Worm (Caenorhabditis elegans) whole organism, L4 larva: Measurements from ENCODE around the gene mcat-1.

ENCODE experiments used
- F10B5.3 ChIP-seq: sonication (generic microtip); optimal IDR thresholded peaks from 2 replicates; lab custom pipeline; 2016; ENCODE audit warnings: mild to moderate bottlenecking, missing genetic modification characterization, missing compliant biosample characterization
- R02D3.7 ChIP-seq: fragments of 150-350 bp; sonication (generic microtip); optimal IDR thresholded peaks from 3 replicates; lab custom pipeline; 2014; ENCODE audit warnings: missing biosample characterization, missing genetic modification characterization
- ZK337.2 ChIP-seq: fragments of 200-800 bp; sonication (Bioruptor generic); IDR thresholded peaks from 2 replicates; pipeline ENCODE4 v1.3.6; 2022; ENCODE audit warnings: missing genetic modification reagents, missing genetic modification characterization, missing compliant biosample characterization
- ZK546.5 ChIP-seq, 2 experiments: sonication (generic microtip); optimal IDR thresholded peaks; 2 replicates each; lab custom pipeline; 2017; ENCODE audit warnings: missing biosample characterization in 2 of 2, missing genetic modification characterization in 2 of 2
- ceh-32 ChIP-seq: sonication (generic microtip); optimal IDR thresholded peaks from 2 replicates; lab custom pipeline; 2016; ENCODE audit warnings: mild to moderate bottlenecking, missing genetic modification characterization, missing compliant biosample characterization; ENCODE audit not compliant: poor library complexity
- ceh-62 ChIP-seq: sonication (generic microtip); optimal IDR thresholded peaks from 2 replicates; lab custom pipeline; 2017; ENCODE audit warnings: missing biosample characterization, missing genetic modification characterization
- ceh-82 ChIP-seq: sonication (generic microtip); optimal IDR thresholded peaks from 2 replicates; lab custom pipeline; 2017; ENCODE audit warnings: missing biosample characterization, missing genetic modification characterization
- ces-1 ChIP-seq: fragments of 150-350 bp; sonication (generic microtip); optimal IDR thresholded peaks from 4 replicates; lab custom pipeline; 2014; ENCODE audit warnings: missing biosample characterization, missing genetic modification reagents, missing genetic modification characterization
- cey-2 ChIP-seq: sonication (generic microtip); optimal IDR thresholded peaks from 3 replicates; lab custom pipeline; 2017; ENCODE audit warnings: missing genetic modification characterization, mild to moderate bottlenecking, missing compliant biosample characterization, antibody characterized with exemption, borderline replicate concordance; ENCODE audit not compliant: insufficient read depth
- daf-12 ChIP-seq: fragments of 150-350 bp; optimal IDR thresholded peaks from 2 replicates; lab custom pipeline; 2014; ENCODE audit warnings: missing biosample characterization, missing genetic modification reagents, missing genetic modification characterization
- dmd-9 ChIP-seq: fragments of 200-800 bp; sonication (Bioruptor generic); IDR thresholded peaks from 2 replicates; pipeline ENCODE4 v1.3.6; 2022; ENCODE audit warnings: missing genetic modification reagents, missing genetic modification characterization, missing compliant biosample characterization
- duxl-1 ChIP-seq: sonication (generic microtip); optimal IDR thresholded peaks from 2 replicates; lab custom pipeline; 2016; ENCODE audit warnings: mild to moderate bottlenecking, missing genetic modification characterization, moderate library complexity, missing compliant biosample characterization; ENCODE audit not compliant: poor library complexity
- egl-27 ChIP-seq: sonication (generic microtip); optimal IDR thresholded peaks from 3 replicates; lab custom pipeline; 2017; ENCODE audit warnings: missing biosample characterization, missing genetic modification reagents, missing genetic modification characterization
- gei-8 ChIP-seq: fragments of 200-800 bp; sonication (Bioruptor generic); optimal IDR thresholded peaks from 2 replicates; lab custom pipeline; 2018; ENCODE audit warnings: mild to moderate bottlenecking, missing genetic modification characterization, missing compliant biosample characterization
- hlh-30 ChIP-seq: sonication (generic microtip); optimal IDR thresholded peaks from 2 replicates; lab custom pipeline; 2017; ENCODE audit warnings: antibody characterized with exemption, mild to moderate bottlenecking, missing genetic modification characterization, missing compliant biosample characterization; ENCODE audit not compliant: insufficient read depth
- hmg-1.1 ChIP-seq: fragments of 200-800 bp; sonication (Bioruptor generic); IDR thresholded peaks from 2 replicates; pipeline ENCODE4 v1.3.6; 2022; ENCODE audit warnings: missing genetic modification reagents, missing genetic modification characterization, missing compliant biosample characterization
- lin-1 ChIP-seq: fragments of 200-800 bp; sonication (Bioruptor generic); IDR thresholded peaks from 2 replicates; pipeline ENCODE4 v1.3.6; 2022; ENCODE audit warnings: missing genetic modification reagents, missing genetic modification characterization, missing compliant biosample characterization
- lin-39 ChIP-seq: fragments of 150-350 bp; optimal IDR thresholded peaks from 2 replicates; lab custom pipeline; 2014; ENCODE audit warnings: missing biosample characterization, missing genetic modification reagents, missing genetic modification characterization
- lir-3 ChIP-seq: sonication (generic microtip); optimal IDR thresholded peaks from 2 replicates; lab custom pipeline; 2016; ENCODE audit warnings: mild to moderate bottlenecking, missing genetic modification characterization, missing compliant biosample characterization
- mdt-29 ChIP-seq: fragments of 200-800 bp; sonication (Bioruptor generic); IDR thresholded peaks from 2 replicates; pipeline ENCODE4 v1.3.6; 2022; ENCODE audit warnings: missing genetic modification reagents, missing genetic modification characterization, missing compliant biosample characterization
- mep-1 ChIP-seq: fragments of 150-350 bp; sonication (generic microtip); optimal IDR thresholded peaks from 3 replicates; lab custom pipeline; 2014; ENCODE audit warnings: missing biosample characterization, missing genetic modification characterization
- mes-2 ChIP-seq: sonication (generic microtip); optimal IDR thresholded peaks from 2 replicates; lab custom pipeline; 2016; ENCODE audit warnings: missing genotype, mild to moderate bottlenecking, missing genetic modification characterization, missing compliant biosample characterization; ENCODE audit not compliant: poor library complexity, severe bottlenecking
- mxl-2 ChIP-seq: fragments of 200-800 bp; sonication (Bioruptor generic); conservative IDR thresholded peaks from 2 replicates; pipeline ENCODE4 v1.3.6; 2022; ENCODE audit warnings: missing genetic modification reagents, missing genetic modification characterization, missing compliant biosample characterization
- nhr-10 ChIP-seq: fragments of 150-350 bp; optimal IDR thresholded peaks from 2 replicates; lab custom pipeline; 2014; ENCODE audit warnings: missing biosample characterization, missing genetic modification characterization
- nhr-102 ChIP-seq: sonication (generic microtip); optimal IDR thresholded peaks from 2 replicates; lab custom pipeline; 2016; ENCODE audit warnings: mild to moderate bottlenecking, missing genetic modification characterization, moderate library complexity, missing compliant biosample characterization
- nhr-111 ChIP-seq: fragments of 200-800 bp; sonication (Bioruptor generic); optimal IDR thresholded peaks from 2 replicates; lab custom pipeline; 2018; ENCODE audit warnings: mild to moderate bottlenecking, missing genetic modification characterization, missing compliant biosample characterization
- nhr-41 ChIP-seq: fragments of 200-800 bp; sonication (Bioruptor generic); IDR thresholded peaks from 2 replicates; pipeline ENCODE4 v1.3.6; 2022; ENCODE audit warnings: missing genetic modification reagents, missing genetic modification characterization, missing compliant biosample characterization
- nhr-48 ChIP-seq: sonication (generic microtip); optimal IDR thresholded peaks from 2 replicates; lab custom pipeline; 2016; ENCODE audit warnings: mild to moderate bottlenecking, missing genetic modification characterization, missing compliant biosample characterization
- php-3 ChIP-seq: fragments of 200-800 bp; sonication (Bioruptor generic); IDR thresholded peaks from 2 replicates; pipeline ENCODE4 v1.3.6; 2022; ENCODE audit warnings: missing genetic modification reagents, missing genetic modification characterization, missing compliant biosample characterization
- rbr-2 ChIP-seq: sonication (generic microtip); optimal IDR thresholded peaks from 2 replicates; lab custom pipeline; 2016; ENCODE audit warnings: missing genotype, missing genetic modification characterization, missing compliant biosample characterization
- sdz-12 ChIP-seq: fragments of 200-800 bp; sonication (Bioruptor generic); optimal IDR thresholded peaks from 2 replicates; lab custom pipeline; 2018; ENCODE audit warnings: mild to moderate bottlenecking, missing genetic modification characterization, missing compliant biosample characterization
- skn-1 ChIP-seq: fragments of 150-350 bp; optimal IDR thresholded peaks from 2 replicates; lab custom pipeline; 2014; ENCODE audit warnings: missing biosample characterization, missing genetic modification characterization
- snpc-1.2 ChIP-seq: fragments of 200-800 bp; sonication (Bioruptor generic); IDR thresholded peaks from 2 replicates; pipeline ENCODE4 v1.3.6; 2022; ENCODE audit warnings: missing genetic modification reagents, missing genetic modification characterization, missing compliant biosample characterization
- spr-1 ChIP-seq: sonication (generic microtip); optimal IDR thresholded peaks from 2 replicates; lab custom pipeline; 2016; ENCODE audit warnings: mild to moderate bottlenecking, missing genetic modification characterization, missing compliant biosample characterization
- spr-3 ChIP-seq: fragments of 200-800 bp; sonication (Bioruptor generic); optimal IDR thresholded peaks from 2 replicates; lab custom pipeline; 2018; ENCODE audit warnings: mild to moderate bottlenecking, missing genetic modification characterization, missing compliant biosample characterization
- unc-62 ChIP-seq, 3 experiments: fragments of 150-350 bp in 1 of 3; sonication (generic microtip); optimal IDR thresholded peaks in 2 of 3; peaks in 1 of 3; 1 replicate in 1 of 3; 2 replicates in 2 of 3; lab custom pipeline; 2014 to 2017; ENCODE audit warnings: missing biosample characterization in 3 of 3, missing genetic modification characterization in 3 of 3, missing genetic modification reagents in 3 of 3, missing genotype in 1 of 3
- zag-1 ChIP-seq: fragments of 150-350 bp; optimal IDR thresholded peaks from 2 replicates; lab custom pipeline; 2014; ENCODE audit warnings: missing biosample characterization, missing genetic modification characterization
- ztf-11 ChIP-seq: fragments of 150-350 bp; optimal IDR thresholded peaks from 2 replicates; lab custom pipeline; 2014; ENCODE audit warnings: missing biosample characterization, missing genetic modification characterization

Gene mcat-1

DNA sequence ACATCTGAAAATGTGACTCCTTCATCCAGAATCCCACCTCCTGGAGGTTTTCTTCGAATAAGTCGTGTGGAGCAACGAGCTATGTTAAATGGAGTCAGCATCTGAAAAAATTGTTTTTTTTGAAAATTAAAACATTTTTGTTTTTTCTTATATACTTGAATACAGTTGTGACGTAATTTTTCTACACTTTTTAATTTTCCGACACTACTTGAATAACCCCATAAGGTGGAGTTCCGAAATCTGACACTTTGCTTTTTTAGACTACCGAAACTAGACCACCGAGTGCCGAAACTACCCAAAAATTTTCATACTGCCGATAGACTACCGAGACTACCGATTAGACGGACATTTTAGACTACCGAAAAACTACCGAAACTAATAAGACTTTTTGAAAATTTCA, at the start of gene mcat-1:
TSS of gene mcat-1 (minus strand) at position 101 of the 400 bp plus-strand sequence.
- TF ChIP-seq unc-62 (GFP tag; optimal IDR thresholded peaks at IDR 0.05 in 1 of 2; lab: Kevin White, UChicago) = peak in 1 of 2 experiments; percentile 49
- TF ChIP-seq unc-62 (tag; optimal IDR thresholded peaks at IDR 0.05; lab: Kevin White, UChicago) = no peak
- TF ChIP-seq mep-1 = no peak

DNA sequence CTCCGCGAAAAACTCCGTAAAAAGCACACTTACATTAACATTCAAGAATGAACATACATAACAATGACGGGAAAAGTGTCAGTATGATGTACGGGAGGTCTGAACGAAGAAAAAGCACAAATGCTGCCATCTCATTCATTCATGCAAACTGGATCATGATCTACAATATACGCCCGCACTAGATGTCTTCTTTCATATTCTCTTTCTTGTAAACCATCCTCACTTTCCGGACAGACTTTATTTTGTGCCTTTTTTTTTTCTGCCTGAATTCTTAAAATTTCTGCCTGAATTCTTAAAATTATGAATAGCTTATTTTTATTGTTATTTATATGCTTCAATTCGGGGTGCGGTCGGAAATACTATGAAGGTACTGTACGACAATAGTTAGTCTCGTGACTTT, 43.8 kb upstream of the mcat-1 start, which contains the start of gene K10B4.1:
TSS of gene K10B4.1 (plus strand) at position 301 of the 400 bp plus-strand sequence.
- TF ChIP-seq nhr-41 (GFP tag; lab: Robert Waterston, UW) (no peak), hlh-30 (no peak), egl-27 (tag; lab: Kevin White, UChicago) (no peak), mxl-2 (no peak), rbr-2 (tag; lab: Kevin White, UChicago) (no peak), lin-39 (no peak), hmg-1.1 (GFP tag; lab: Robert Waterston, UW) (no peak), ZK546.5 (tag; optimal IDR thresholded peaks at IDR 0.05; lab: Kevin White, UChicago) (no peak), unc-62 (GFP tag; optimal IDR thresholded peaks at IDR 0.05 in 1 of 2; lab: Kevin White, UChicago) (no peak), unc-62 (tag; optimal IDR thresholded peaks at IDR 0.05; lab: Kevin White, UChicago) (no peak), sdz-12 (GFP tag; lab: Kevin White, UChicago) (no peak), cey-2 (no peak)

DNA sequence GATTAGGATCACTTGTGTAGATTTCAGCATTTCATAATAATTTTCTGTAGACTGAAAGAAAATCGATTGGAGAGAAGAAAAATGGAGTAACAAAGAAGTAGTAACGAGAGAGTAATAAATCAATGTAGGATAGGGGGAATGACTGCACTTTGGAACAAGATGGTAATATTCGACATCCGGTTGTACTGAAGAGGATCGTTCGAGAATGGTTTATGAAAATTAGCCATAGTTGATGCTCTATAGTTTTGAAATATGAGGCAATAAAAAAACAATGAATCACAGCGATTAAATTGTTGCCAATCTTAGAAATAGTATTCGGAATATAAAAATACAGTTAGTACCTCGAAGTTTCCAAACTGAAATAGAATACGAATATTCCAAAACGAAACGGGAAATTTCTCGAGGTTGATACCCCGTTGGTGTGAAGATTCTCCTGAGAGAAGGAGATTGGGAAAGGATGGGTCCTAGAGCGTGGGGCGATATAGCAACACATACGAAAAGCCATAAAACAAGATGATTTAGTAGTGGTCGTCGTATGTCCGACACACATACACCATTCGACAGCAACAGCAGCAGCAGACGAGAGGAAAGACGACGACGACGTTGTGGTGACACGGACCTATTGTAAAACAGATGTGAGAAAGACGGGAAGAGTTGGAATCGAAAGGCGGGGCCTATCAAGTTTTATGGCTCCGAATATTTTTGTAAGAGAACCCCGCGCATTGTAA, 42.4 kb upstream of the mcat-1 start, which contains the start of gene cwn-1:
TSS of gene cwn-1 (minus strand) at position 51 of the 728 bp plus-strand sequence.
- TF ChIP-seq nhr-111 (GFP tag; lab: Kevin White, UChicago) (no peak), ZK337.2 (GFP tag; lab: Robert Waterston, UW) (no peak), spr-1 (no peak), gei-8 (GFP tag; lab: Kevin White, UChicago) (no peak), ceh-32 (tag; lab: Kevin White, UChicago) (no peak), lir-3 (tag; lab: Kevin White, UChicago) (no peak)

DNA sequence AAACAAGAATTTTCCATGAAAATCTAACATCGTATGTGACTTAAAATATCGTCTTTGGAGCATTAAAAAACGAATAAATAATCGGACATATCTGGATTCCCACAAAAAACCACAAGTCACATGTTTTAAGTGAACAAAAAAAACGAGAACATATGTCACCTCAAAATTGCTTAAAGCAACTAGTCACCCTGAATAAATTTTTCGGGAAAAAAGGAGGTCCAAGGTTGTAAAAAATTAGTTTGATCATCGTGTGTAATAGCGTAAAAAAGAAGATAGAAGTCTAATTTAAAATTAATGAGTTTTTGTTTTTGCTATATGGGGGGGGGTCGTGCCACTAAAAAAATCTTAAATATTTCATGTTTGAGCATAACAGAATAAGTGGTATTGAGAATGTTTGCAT, 38.5 kb upstream of the mcat-1 start:
- TF ChIP-seq F10B5.3 (tag; lab: Kevin White, UChicago) = no peak
- TF ChIP-seq ceh-62 (tag; lab: Kevin White, UChicago) = no peak
- TF ChIP-seq ZK546.5 (tag; optimal IDR thresholded peaks at IDR 0.05; lab: Kevin White, UChicago) = no peak
- no peak for TF ChIP-seq ces-1 (GFP tag; lab: Kevin White, UChicago)
- TF ChIP-seq gei-8 (GFP tag; lab: Kevin White, UChicago) = no peak
- TF ChIP-seq snpc-1.2 (GFP tag; lab: Robert Waterston, UW) = no peak
- no peak for TF ChIP-seq spr-3 (GFP tag; lab: Kevin White, UChicago)
- TF ChIP-seq mdt-29 (GFP tag; lab: Robert Waterston, UW) = no peak
- TF ChIP-seq, all 104 proteins: peak for 0

DNA sequence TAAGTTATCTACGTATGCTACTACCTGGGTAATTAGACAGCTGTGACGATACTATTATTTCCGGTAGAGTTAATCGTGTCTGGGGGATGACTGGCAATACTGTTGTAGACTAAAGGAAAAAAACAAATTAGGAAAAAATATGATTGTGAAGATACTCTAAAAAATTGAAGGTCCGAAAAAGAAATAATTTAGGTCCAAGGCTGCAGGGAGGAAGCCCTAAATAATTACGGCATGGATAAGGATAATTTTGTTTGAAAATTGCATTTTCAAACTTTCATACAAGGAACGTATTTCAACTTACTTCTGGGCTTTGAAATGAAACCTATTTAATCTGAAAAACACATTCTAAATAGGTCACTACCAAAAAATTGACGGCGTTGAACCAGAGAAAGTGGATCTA, 37.6 kb upstream of the mcat-1 start, which contains the start of gene srd-3:
TSS of gene srd-3 (minus strand) at position 101 of the 400 bp plus-strand sequence.
- TF ChIP-seq nhr-111 (GFP tag; lab: Kevin White, UChicago) (no peak), lin-1 (GFP tag; lab: Robert Waterston, UW) (no peak), F10B5.3 (tag; lab: Kevin White, UChicago) (no peak), dmd-9 (no peak), mes-2 (tag; lab: Kevin White, UChicago) (no peak), R02D3.7 (tag; lab: Kevin White, UChicago) (no peak), daf-12 (tag; lab: Kevin White, UChicago) (no peak), hmg-1.1 (GFP tag; lab: Robert Waterston, UW) (no peak), sdz-12 (GFP tag; lab: Kevin White, UChicago) (no peak), ztf-11 (no peak), php-3 (GFP tag; lab: Robert Waterston, UW) (no peak), nhr-102 (tag; lab: Kevin White, UChicago) (no peak), zag-1 (tag; lab: Kevin White, UChicago) (no peak), nhr-48 (tag; lab: Kevin White, UChicago) (no peak), nhr-10 (tag; lab: Kevin White, UChicago) (no peak), skn-1 (tag; lab: Kevin White, UChicago) (no peak), duxl-1 (tag; lab: Kevin White, UChicago) (no peak), ceh-82 (tag; lab: Kevin White, UChicago) (no peak)
